Worm (Caenorhabditis elegans) whole organism, late embryonic: ENCODE data around the gene W06H8.6.
A peak's percentile ranks its signal among the peaks of the same experiment; 100 is the strongest.

Source experiments
- K09A11.1 ChIP-seq: sonication (generic microtip); optimal IDR thresholded peaks from 2 replicates; lab custom pipeline; 2017; ENCODE audit warnings: antibody characterized with exemption, mild to moderate bottlenecking, missing genetic modification characterization, missing compliant biosample characterization; ENCODE audit not compliant: insufficient read depth
- ama-1 ChIP-seq: fragments of 150-350 bp; optimal IDR thresholded peaks from 2 replicates; lab custom pipeline; 2014
- ceh-18 ChIP-seq: sonication (generic microtip); optimal IDR thresholded peaks from 2 replicates; lab custom pipeline; 2016; ENCODE audit warnings: missing genetic modification characterization, missing compliant biosample characterization
- ceh-30 ChIP-seq: fragments of 150-350 bp; optimal IDR thresholded peaks from 2 replicates; lab custom pipeline; 2014; ENCODE audit warnings: missing biosample characterization, missing genetic modification characterization
- ceh-34 ChIP-seq: sonication (generic microtip); optimal IDR thresholded peaks from 2 replicates; lab custom pipeline; 2016; ENCODE audit warnings: mild to moderate bottlenecking, missing genetic modification characterization, missing compliant biosample characterization
- elt-4 ChIP-seq: sonication (generic microtip); optimal IDR thresholded peaks from 2 replicates; lab custom pipeline; 2016; ENCODE audit warnings: missing genetic modification characterization, missing compliant biosample characterization
- fkh-10 ChIP-seq: fragments of 150-350 bp; optimal IDR thresholded peaks from 2 replicates; lab custom pipeline; 2014; ENCODE audit warnings: missing biosample characterization, missing genetic modification reagents, missing genetic modification characterization
- hlh-30 ChIP-seq: sonication (generic microtip); optimal IDR thresholded peaks from 2 replicates; lab custom pipeline; 2017; ENCODE audit warnings: antibody characterized with exemption, missing genetic modification characterization, missing compliant biosample characterization; ENCODE audit not compliant: insufficient read depth
- odd-2 ChIP-seq: sonication (generic microtip); optimal IDR thresholded peaks from 2 replicates; lab custom pipeline; 2017; ENCODE audit warnings: antibody characterized with exemption, mild to moderate bottlenecking, missing genetic modification characterization, missing compliant biosample characterization
- rnt-1 ChIP-seq: sonication (generic microtip); optimal IDR thresholded peaks from 2 replicates; lab custom pipeline; 2016; ENCODE audit warnings: missing genetic modification characterization, missing compliant biosample characterization
- unc-55 ChIP-seq: sonication (generic microtip); optimal IDR thresholded peaks from 2 replicates; lab custom pipeline; 2017; ENCODE audit warnings: missing biosample characterization, missing genetic modification reagents, missing genetic modification characterization

Gene W06H8.6

DNA sequence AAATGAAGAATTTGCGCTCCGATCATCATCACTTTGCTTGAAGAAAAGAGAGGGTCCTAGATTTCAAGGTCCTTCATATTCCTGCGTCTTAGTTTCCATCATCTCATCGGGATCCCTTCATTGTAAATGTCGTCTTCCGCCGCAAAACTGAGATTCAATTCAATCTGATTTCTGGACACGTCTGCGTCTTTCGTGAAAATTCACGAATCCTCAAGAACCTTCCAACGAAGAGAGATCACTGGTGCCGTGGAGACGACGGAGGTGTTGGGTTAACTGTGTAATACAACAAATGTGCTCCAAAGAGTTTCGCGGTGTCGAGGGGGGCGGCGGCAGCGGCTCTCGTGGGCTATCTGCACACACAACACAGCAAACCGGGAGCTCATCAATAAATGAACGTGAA lies 22.8 kb downstream of the W06H8.6 start (continued):
- TF ChIP-seq ama-1 (lab: Kevin White, UChicago) = no peak
- TF ChIP-seq odd-2 (tag; lab: Kevin White, UChicago) = no peak
- TF ChIP-seq K09A11.1 (tag; lab: Kevin White, UChicago) = no peak
- no peak for TF ChIP-seq ceh-30
- TF ChIP-seq, all 69 proteins: peak for 6

DNA sequence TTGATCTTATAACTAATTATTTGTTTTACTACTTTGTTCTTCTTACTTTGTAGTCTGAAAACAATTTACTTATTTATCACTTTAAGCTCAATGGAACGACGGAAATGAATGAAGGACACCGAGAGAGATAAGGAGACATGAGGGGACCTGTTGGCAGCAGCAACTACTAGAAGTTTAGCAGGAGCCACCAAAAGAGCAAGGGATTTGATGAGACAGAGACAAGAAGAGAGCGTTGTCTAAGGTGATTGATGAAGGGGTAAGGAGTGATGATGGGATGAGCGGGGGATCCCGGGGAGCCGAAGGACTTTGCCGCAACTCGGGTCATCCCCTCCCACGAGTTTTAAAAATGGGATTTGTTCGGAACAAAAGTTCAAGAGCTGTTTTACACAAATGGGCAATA lies 24.2 kb downstream of the W06H8.6 start, which contains the start of gene ttn-1:
TSS of gene ttn-1 (minus strand) at position 60 of the 400 bp plus-strand sequence.
- TF ChIP-seq hlh-30 (tag; lab: Kevin White, UChicago) = no peak
- TF ChIP-seq rnt-1 (tag; lab: Kevin White, UChicago) = peak; percentile 47
- peak; percentile 84 for TF ChIP-seq unc-55
- TF ChIP-seq ceh-34 = peak; percentile 11
- TF ChIP-seq elt-4 (tag; lab: Kevin White, UChicago) = no peak
- TF ChIP-seq ceh-18 (tag; lab: Kevin White, UChicago) = no peak
- no peak for TF ChIP-seq fkh-10 (GFP tag; lab: Kevin White, UChicago)
